Worm (Caenorhabditis elegans): ENCODE results near the gene coq-6.
A peak's percentile ranks its signal among the peaks of the same experiment; 100 is the strongest.

coq-6 gene

ce11 chrV:9336462-9336861 lies at the start of gene coq-6:
Gene coq-6 (plus strand): TSS chrV:9336762.
- no peak for TF ChIP-seq cebp-1 (GFP tag; IDR thresholded peaks at IDR 0.05)
- peak; percentile 1 for TF ChIP-seq cebp-1 (tag; optimal IDR thresholded peaks at IDR 0.05)
- TF ChIP-seq hsf-1 (GFP tag; IDR thresholded peaks at IDR 0.05): no peak

- TF ChIP-seq athp-1 (tag; optimal IDR thresholded peaks at IDR 0.05) (no peak), T26A5.8 (tag; optimal IDR thresholded peaks at IDR 0.05) (no peak), let-607 (tag; optimal IDR thresholded peaks at IDR 0.05) (no peak), tbp1 (GFP tag; optimal IDR thresholded peaks at IDR 0.05) (no peak), ZK185.1 (tag; optimal IDR thresholded peaks at IDR 0.05; ENCODE audit: poor library complexity, severe bottlenecking) (no peak), nfya-1 (tag; optimal IDR thresholded peaks at IDR 0.05; ENCODE audit: borderline replicate concordance, insufficient read depth) (no peak), zfh-2 (GFP tag; conservative IDR thresholded peaks at IDR 0.05) (0 out of 2 replicates have a peak, but pooled peaks have one; percentile 27)
These were observed 49.1 kb upstream of the coq-6 start, which contains the start of gene lron-2 for ce11 chrV:9287460-9287859. Gene lron-2 (minus strand): TSS chrV:9287560.

DNA sequence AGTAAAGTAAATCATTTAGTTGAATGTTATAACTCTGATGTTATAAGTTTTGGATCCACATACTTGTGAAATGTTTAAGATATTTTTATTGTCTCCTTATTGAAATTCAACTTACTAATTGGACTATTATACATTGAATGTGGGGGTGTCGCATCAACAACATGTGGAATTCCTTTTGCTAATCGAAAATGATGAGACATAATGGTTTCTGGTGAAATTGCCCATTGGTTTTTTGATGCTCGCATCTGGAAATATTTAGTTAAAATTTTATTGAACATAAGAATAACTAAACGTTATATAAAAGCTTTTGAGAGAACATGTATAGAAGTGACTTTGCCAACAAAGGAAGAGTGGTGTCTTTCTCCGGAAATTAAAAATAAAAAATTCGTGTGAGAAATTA lies 44.6 kb upstream of the coq-6 start, which contains the start of gene ZK682.7:
ZK682.7 (minus strand) TSS at position 247 of the 400 bp plus-strand sequence.
- TF ChIP-seq nhr-179 (tag; optimal IDR thresholded peaks at IDR 0.05) (no peak), hsf-1 (GFP tag; IDR thresholded peaks at IDR 0.05) (no peak), rcor-1 (GFP tag; IDR thresholded peaks at IDR 0.05) (no peak)

DNA sequence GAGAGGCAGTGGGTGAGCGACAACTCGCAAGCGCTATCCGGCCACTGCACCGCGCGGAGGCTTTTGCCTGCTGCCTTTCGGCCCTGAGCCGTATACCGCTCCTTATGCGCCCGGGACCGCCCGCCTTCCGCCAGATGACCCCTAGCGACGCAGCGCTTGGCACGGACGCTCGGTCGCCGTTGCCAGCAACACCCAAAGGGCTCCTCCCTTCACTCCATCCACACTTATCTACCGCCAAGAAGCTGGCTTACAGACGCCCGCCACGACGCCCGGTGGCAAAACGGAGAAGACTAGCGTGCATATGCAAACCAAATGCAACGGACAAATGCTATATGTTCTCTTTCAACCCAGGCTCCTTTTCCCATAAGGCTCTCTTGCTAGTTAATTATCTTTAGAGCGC lies 43.2 kb upstream of the coq-6 start:
- no peak for TF ChIP-seq Y53F4B.3 (GFP tag; IDR thresholded peaks at IDR 0.05)
- no peak for TF ChIP-seq F37B4.10 (GFP tag; IDR thresholded peaks at IDR 0.05)
- no peak for TF ChIP-seq athp-1 (tag; optimal IDR thresholded peaks at IDR 0.05)
- TF ChIP-seq ztf-18 (tag; optimal IDR thresholded peaks at IDR 0.05): no peak
- TF ChIP-seq F10E7.11 (tag; optimal IDR thresholded peaks at IDR 0.05): no peak
- no peak for TF ChIP-seq pbrm-1 (GFP tag; IDR thresholded peaks at IDR 0.05)
- no peak for TF ChIP-seq K12H6.12 (tag; optimal IDR thresholded peaks at IDR 0.05)
- TF ChIP-seq sdz-38 (tag; optimal IDR thresholded peaks at IDR 0.05): no peak
- TF ChIP-seq F39B2.1 (GFP tag; IDR thresholded peaks at IDR 0.05): no peak
- TF ChIP-seq die-1 (tag; optimal IDR thresholded peaks at IDR 0.05): no peak
- no peak for TF ChIP-seq rec-8 (tag; optimal IDR thresholded peaks at IDR 0.05)
- no peak for TF ChIP-seq let-607 (tag; optimal IDR thresholded peaks at IDR 0.05)
- TF ChIP-seq F22D6.2 (tag; optimal IDR thresholded peaks at IDR 0.05): no peak
- TF ChIP-seq repo-1 (tag; optimal IDR thresholded peaks at IDR 0.05): no peak
- 0 out of 2 replicates have a peak, but pooled peaks have one; percentile 47 for TF ChIP-seq bed-2 (GFP tag; IDR thresholded peaks at IDR 0.05)
- TF ChIP-seq lin-26 (GFP tag; IDR thresholded peaks at IDR 0.05): 0 out of 2 replicates have a peak, but pooled peaks have one; percentile 41
- peak; percentile 97 for TF ChIP-seq zfh-2 (GFP tag; conservative IDR thresholded peaks at IDR 0.05)
- TF ChIP-seq ztf-22 (GFP tag; optimal IDR thresholded peaks at IDR 0.05): no peak
- TF ChIP-seq unc-62 (GFP tag; optimal IDR thresholded peaks at IDR 0.05): no peak
- TF ChIP-seq ceh-79 (tag; optimal IDR thresholded peaks at IDR 0.05): no peak
- TF ChIP-seq fkh-3 (tag; optimal IDR thresholded peaks at IDR 0.05): no peak
- TF ChIP-seq Y79H2A.3 (GFP tag; conservative IDR thresholded peaks at IDR 0.05): no peak
- no peak for TF ChIP-seq Y95B8A.8 (GFP tag; IDR thresholded peaks at IDR 0.05)
- TF ChIP-seq ccch-3 (GFP tag; optimal IDR thresholded peaks at IDR 0.05): no peak
- TF ChIP-seq atf-7 (tag; optimal IDR thresholded peaks at IDR 0.05): no peak
- no peak for TF ChIP-seq tbp1 (GFP tag; optimal IDR thresholded peaks at IDR 0.05)
- TF ChIP-seq snpc-1.3 (tag; optimal IDR thresholded peaks at IDR 0.05; ENCODE audit: insufficient read depth): no peak
- TF ChIP-seq cebp-2 (GFP tag; IDR thresholded peaks at IDR 0.05): 0 out of 2 replicates have a peak, but pooled peaks have one; percentile 64
- no peak for TF ChIP-seq pha-4 (tag; optimal IDR thresholded peaks at IDR 0.05)
- peak; percentile 19 for TF ChIP-seq B0261.1 (tag; optimal IDR thresholded peaks at IDR 0.05)
- no peak for TF ChIP-seq lsy-27 (tag; optimal IDR thresholded peaks at IDR 0.05; ENCODE audit: borderline replicate concordance, insufficient read depth)
- no peak for TF ChIP-seq rpc-1 (optimal IDR thresholded peaks at IDR 0.05)
- TF ChIP-seq rpc-1 (tag; optimal IDR thresholded peaks at IDR 0.05): peak; percentile 16
- TF ChIP-seq attf-3 (GFP tag; conservative IDR thresholded peaks at IDR 0.05): 0 out of 2 replicates have a peak, but pooled peaks have one; percentile 14
- TF ChIP-seq bed-1 (GFP tag; IDR thresholded peaks at IDR 0.05): no peak
